Fruit fly (Drosophila melanogaster) whole organism, embryonic: ENCODE measurements around the gene Fmr1.

ENCODE experiments used
- ATbp ChIP-seq: fragments of 200-800 bp; sonication (Bioruptor generic); optimal IDR thresholded peaks from 2 replicates; lab custom pipeline; 2017; ENCODE audit warnings: missing biosample characterization, mild to moderate bottlenecking, missing genetic modification characterization, missing genetic modification reagents
- Aef1 ChIP-seq: fragments of 200-800 bp; sonication (Bioruptor generic); IDR thresholded peaks from 3 replicates; pipeline ENCODE4 v1.3.6; 2022; ENCODE audit warnings: missing biosample characterization, missing genetic modification characterization
- Atf3 ChIP-seq: fragments of 200-800 bp; sonication (Bioruptor generic); optimal IDR thresholded peaks from 3 replicates; lab custom pipeline; 2016; ENCODE audit warnings: missing biosample characterization, missing genetic modification characterization
- Awh ChIP-seq: fragments of 200-800 bp; sonication (Bioruptor generic); IDR thresholded peaks from 2 replicates; pipeline ENCODE4, ENCODE4 v1.3.6; 2022; ENCODE audit warnings: missing biosample characterization, missing genetic modification characterization
- Blimp-1 ChIP-seq: fragments of 200-800 bp; sonication (Bioruptor generic); optimal IDR thresholded peaks from 3 replicates; lab custom pipeline; 2018; ENCODE audit warnings: missing biosample characterization, missing genetic modification characterization, mild to moderate bottlenecking, moderate library complexity, missing genetic modification reagents
- CG11398 ChIP-seq: fragments of 200-800 bp; sonication (Bioruptor generic); optimal IDR thresholded peaks from 2 replicates; lab custom pipeline; 2016; ENCODE audit warnings: missing biosample characterization, missing genetic modification characterization
- CG12391 ChIP-seq: fragments of 200-800 bp; sonication (Bioruptor generic); optimal IDR thresholded peaks from 3 replicates; lab custom pipeline; 2018; ENCODE audit warnings: missing biosample characterization, mild to moderate bottlenecking, missing genetic modification characterization, moderate library complexity
- CG12942 ChIP-seq: fragments of 200-800 bp; sonication (Bioruptor generic); optimal IDR thresholded peaks from 3 replicates; lab custom pipeline; 2016; ENCODE audit warnings: missing biosample characterization, missing genetic modification characterization
- CG13287 ChIP-seq: fragments of 200-800 bp; sonication (Bioruptor generic); IDR thresholded peaks from 2 replicates; pipeline ENCODE4 v1.3.6; 2022; ENCODE audit warnings: missing biosample characterization, missing genetic modification characterization; ENCODE audit not compliant: partially characterized antibody
- CG1647 ChIP-seq: fragments of 200-800 bp; sonication (Bioruptor generic); optimal IDR thresholded peaks from 3 replicates; lab custom pipeline; 2016; ENCODE audit warnings: missing biosample characterization, missing genetic modification characterization
- CG17359 ChIP-seq: fragments of 200-800 bp; sonication (Bioruptor generic); optimal IDR thresholded peaks from 3 replicates; lab custom pipeline; 2018; ENCODE audit warnings: missing biosample characterization, mild to moderate bottlenecking, missing genetic modification characterization, moderate library complexity
- CG2129 ChIP-seq: fragments of 200-800 bp; sonication (Bioruptor generic); IDR thresholded peaks from 2 replicates; pipeline ENCODE4 v1.3.6; 2022; ENCODE audit warnings: missing biosample characterization, missing genetic modification characterization; ENCODE audit not compliant: partially characterized antibody
- CG30403 ChIP-seq: fragments of 200-800 bp; sonication (Bioruptor generic); optimal IDR thresholded peaks from 3 replicates; lab custom pipeline; 2016; ENCODE audit warnings: missing biosample characterization, missing genetic modification characterization
- CG30431 ChIP-seq: fragments of 200-800 bp; sonication (Bioruptor generic); optimal IDR thresholded peaks from 2 replicates; lab custom pipeline; 2017; ENCODE audit warnings: missing biosample characterization, missing genetic modification characterization
- CG3065 ChIP-seq: fragments of 200-800 bp; sonication (Bioruptor generic); optimal IDR thresholded peaks from 2 replicates; lab custom pipeline; 2016; ENCODE audit warnings: missing biosample characterization, missing genetic modification characterization
- CG31365 ChIP-seq: fragments of 200-800 bp; sonication (Bioruptor generic); optimal IDR thresholded peaks from 2 replicates; lab custom pipeline; 2018; ENCODE audit warnings: missing biosample characterization, mild to moderate bottlenecking, missing genetic modification characterization
- CG31441 ChIP-seq: fragments of 200-800 bp; sonication (Bioruptor generic); IDR thresholded peaks from 2 replicates; pipeline ENCODE4 v1.3.6; 2022; ENCODE audit warnings: missing biosample characterization, missing genetic modification characterization
- CG32767 ChIP-seq: fragments of 200-800 bp; sonication (Bioruptor generic); IDR thresholded peaks from 2 replicates; pipeline ENCODE4 v1.3.6; 2022; ENCODE audit warnings: missing biosample characterization, missing genetic modification characterization
- CG4424 ChIP-seq: fragments of 200-800 bp; sonication (Bioruptor generic); optimal IDR thresholded peaks from 3 replicates; lab custom pipeline; 2016; ENCODE audit warnings: missing biosample characterization, missing genetic modification characterization
- CG5180 ChIP-seq: fragments of 200-800 bp; sonication (Bioruptor generic); optimal IDR thresholded peaks from 3 replicates; lab custom pipeline; 2017; ENCODE audit warnings: missing biosample characterization, missing genetic modification characterization, mild to moderate bottlenecking, moderate library complexity, missing genetic modification reagents
- CG5245 ChIP-seq: fragments of 200-800 bp; sonication (Bioruptor generic); optimal IDR thresholded peaks from 3 replicates; lab custom pipeline; 2016; ENCODE audit warnings: missing biosample characterization, missing genetic modification characterization
- CG6254 ChIP-seq: fragments of 200-800 bp; sonication (Bioruptor generic); optimal IDR thresholded peaks from 3 replicates; lab custom pipeline; 2017; ENCODE audit warnings: mild to moderate bottlenecking, missing biosample characterization, missing genetic modification reagents, missing genetic modification characterization
- CG7357 ChIP-seq: fragments of 200-800 bp; sonication (Bioruptor generic); IDR thresholded peaks from 3 replicates; pipeline ENCODE4 v1.3.6; 2022; ENCODE audit warnings: missing biosample characterization, missing genetic modification characterization
- Dip2 ChIP-seq: fragments of 200-800 bp; sonication (Bioruptor generic); IDR thresholded peaks from 2 replicates; pipeline ENCODE4 v1.3.6; 2022; ENCODE audit warnings: missing biosample characterization, missing genetic modification characterization
- ERR ChIP-seq: fragments of 200-800 bp; sonication (Bioruptor generic); optimal IDR thresholded peaks from 2 replicates; lab custom pipeline; 2016; ENCODE audit warnings: missing biosample characterization, missing genetic modification characterization
- Gsc ChIP-seq: fragments of 200-800 bp; sonication (Bioruptor generic); IDR thresholded peaks from 2 replicates; pipeline ENCODE4 v1.3.6; 2022; ENCODE audit warnings: missing biosample characterization, missing genetic modification characterization
- NC2α ChIP-seq: fragments of 200-800 bp; sonication (Bioruptor generic); optimal IDR thresholded peaks from 2 replicates; lab custom pipeline; 2016; ENCODE audit warnings: missing biosample characterization, missing genetic modification characterization
- Poxn ChIP-seq: fragments of 200-800 bp; sonication (Bioruptor generic); IDR thresholded peaks from 2 replicates; pipeline ENCODE4 v1.3.6; 2022; ENCODE audit warnings: missing biosample characterization, missing genetic modification characterization
- Scr ChIP-seq: fragments of 200-800 bp; sonication (Bioruptor generic); IDR thresholded peaks from 2 replicates; pipeline ENCODE4 v1.3.6; 2022; ENCODE audit warnings: missing biosample characterization, missing genetic modification characterization; ENCODE audit not compliant: partially characterized antibody
- Sin3A ChIP-seq: fragments of >200 bp; optimal IDR thresholded peaks from 2 replicates; lab custom pipeline; 2018
- Ssrp ChIP-seq: fragments of 200-800 bp; sonication (Bioruptor generic); optimal IDR thresholded peaks from 2 replicates; lab custom pipeline; 2018; ENCODE audit warnings: missing biosample characterization, mild to moderate bottlenecking, missing genetic modification characterization, moderate library complexity
- TFAM ChIP-seq: fragments of 200-800 bp; sonication (Bioruptor generic); optimal IDR thresholded peaks from 2 replicates; lab custom pipeline; 2017; ENCODE audit warnings: missing biosample characterization, missing genetic modification characterization, inconsistent platforms
- Trl ChIP-seq, 3 experiments: fragments of >200 bp in 2 of 3; fragments of 200-800 bp in 1 of 3; sonication (Bioruptor generic) in 1 of 3; optimal IDR thresholded peaks; 2 replicates in 1 of 3; 3 replicates in 2 of 3; lab custom pipeline; 2016 to 2017; ENCODE audit warnings: missing biosample characterization in 1 of 3, missing genetic modification characterization in 1 of 3
- Vsx1 ChIP-seq: fragments of 200-800 bp; sonication (Bioruptor generic); optimal IDR thresholded peaks from 2 replicates; lab custom pipeline; 2017; ENCODE audit warnings: missing biosample characterization, mild to moderate bottlenecking, missing genetic modification characterization, missing genetic modification reagents
- az2 ChIP-seq: fragments of 200-800 bp; sonication (Bioruptor generic); optimal IDR thresholded peaks from 3 replicates; lab custom pipeline; 2016; ENCODE audit warnings: missing biosample characterization, missing genetic modification characterization
- cas ChIP-seq: fragments of 200-800 bp; sonication (Bioruptor generic); IDR thresholded peaks from 2 replicates; pipeline ENCODE4 v1.3.6; 2022; ENCODE audit warnings: missing biosample characterization, missing genetic modification characterization
- cg ChIP-seq: fragments of 200-800 bp; sonication (Bioruptor generic); optimal IDR thresholded peaks from 3 replicates; lab custom pipeline; 2019; ENCODE audit warnings: missing biosample characterization, mild to moderate bottlenecking, missing genetic modification characterization, moderate library complexity
- chm ChIP-seq: fragments of 200-800 bp; sonication (Bioruptor generic); IDR thresholded peaks from 2 replicates; pipeline ENCODE4 v1.3.6; 2022; ENCODE audit warnings: missing biosample characterization, missing genetic modification characterization
- ci ChIP-seq: fragments of 200-800 bp; sonication (Bioruptor generic); IDR thresholded peaks from 3 replicates; pipeline ENCODE4 v1.3.6; 2022; ENCODE audit warnings: missing biosample characterization, missing genetic modification characterization
- emc ChIP-seq: fragments of 200-800 bp; sonication (Bioruptor generic); optimal IDR thresholded peaks from 2 replicates; lab custom pipeline; 2016; ENCODE audit warnings: missing biosample characterization, missing genetic modification characterization
- esg ChIP-seq: fragments of 200-800 bp; sonication (Bioruptor generic); conservative IDR thresholded peaks from 2 replicates; pipeline ENCODE4 v1.3.6; 2022; ENCODE audit warnings: missing biosample characterization, missing genetic modification characterization
- fd102C ChIP-seq: fragments of 200-800 bp; sonication (Bioruptor generic); optimal IDR thresholded peaks from 2 replicates; lab custom pipeline; 2018; ENCODE audit warnings: missing biosample characterization, mild to moderate bottlenecking, missing genetic modification characterization, moderate library complexity
- fd3F ChIP-seq: fragments of 200-800 bp; sonication (Bioruptor generic); optimal IDR thresholded peaks from 2 replicates; lab custom pipeline; 2018; ENCODE audit warnings: missing biosample characterization, mild to moderate bottlenecking, missing genetic modification characterization, moderate library complexity
- gsb ChIP-seq: fragments of 200-800 bp; sonication (Bioruptor generic); IDR thresholded peaks from 2 replicates; pipeline ENCODE4 v1.3.6; 2022; ENCODE audit warnings: missing biosample characterization, missing genetic modification characterization
- lov ChIP-seq, 2 experiments: fragments of 200-800 bp in 1 of 2; fragments of >200 bp in 1 of 2; sonication (Bioruptor generic) in 1 of 2; IDR thresholded peaks in 1 of 2; optimal IDR thresholded peaks in 1 of 2; 2 replicates in 1 of 2; 3 replicates in 1 of 2; pipeline versions ENCODE4 v1.3.6 to Lab custom; 2017 to 2022; ENCODE audit warnings: missing biosample characterization in 1 of 2, missing genetic modification characterization in 1 of 2
- phol ChIP-seq: fragments of 200-800 bp; sonication (Bioruptor generic); optimal IDR thresholded peaks from 3 replicates; lab custom pipeline; 2018; ENCODE audit warnings: missing biosample characterization, mild to moderate bottlenecking, missing genetic modification characterization, moderate library complexity
- run ChIP-seq: fragments of 200-800 bp; sonication (Bioruptor generic); optimal IDR thresholded peaks from 3 replicates; lab custom pipeline; 2018; ENCODE audit warnings: missing biosample characterization, mild to moderate bottlenecking, missing genetic modification characterization
- sens-2 ChIP-seq: fragments of 200-800 bp; sonication (Bioruptor generic); IDR thresholded peaks from 2 replicates; pipeline ENCODE4 v1.3.6; 2022; ENCODE audit warnings: missing biosample characterization, missing genetic modification characterization
- sim ChIP-seq: fragments of 200-800 bp; sonication (Bioruptor generic); IDR thresholded peaks from 2 replicates; pipeline ENCODE4 v1.3.6; 2022; ENCODE audit warnings: missing biosample characterization, missing genetic modification characterization
- slbo ChIP-seq: fragments of 200-800 bp; sonication (Bioruptor generic); IDR thresholded peaks from 2 replicates; pipeline ENCODE4 v1.3.6; 2022; ENCODE audit warnings: missing biosample characterization, missing genetic modification characterization
- z ChIP-seq: fragments of 200-800 bp; sonication (Bioruptor generic); IDR thresholded peaks from 3 replicates; pipeline ENCODE4 v1.3.6; 2022; ENCODE audit warnings: missing biosample characterization, missing genetic modification characterization

The Fmr1 gene

dm6 chr3R:10109938-10110337 is at the start of gene Fmr1 (continued):
- TF ChIP-seq CG13287 (no peak; the same call in 1 of the 2 replicates), CG6254 (no peak), sens-2 (GFP tag; lab: Robert Waterston, UW) (0 out of 2 replicates have a peak, but pooled peaks have one; percentile 22), fd3F (peak; percentile 49), Ssrp (tag; lab: Kevin White, UChicago) (no peak), CG4424 (GFP tag; lab: Kevin White, UChicago) (peak; percentile 22), CG1647 (GFP tag; lab: Kevin White, UChicago) (peak; percentile 53), CG7357 (GFP tag; lab: Robert Waterston, UW) (no peak), cas (GFP tag; lab: Robert Waterston, UW) (no peak), ci (no peak), Trl (optimal IDR thresholded peaks at IDR 0.05; lab: Kevin White, UChicago) (no peak), Trl (GFP tag; optimal IDR thresholded peaks at IDR 0.05; lab: Kevin White, UChicago) (peak; percentile 52), z (GFP tag; lab: Robert Waterston, UW) (no peak), CG12942 (peak; percentile 35), Vsx1 (no peak), CG30431 (GFP tag; lab: Kevin White, UChicago) (no peak), TFAM (GFP tag; lab: Kevin White, UChicago) (no peak), Blimp-1 (GFP tag; lab: Kevin White, UChicago) (no peak), slbo (peak; percentile 62), NC2α (GFP tag; lab: Kevin White, UChicago) (peak; percentile 39), esg (no peak; the same call in 1 of the 2 replicates), CG30403 (GFP tag; lab: Kevin White, UChicago) (peak; percentile 58), Aef1 (peak; percentile 55), Awh (GFP tag; lab: Robert Waterston, UW) (no peak), lov (optimal IDR thresholded peaks at IDR 0.05; lab: Kevin White, UChicago) (no peak), lov (GFP tag; IDR thresholded peaks at IDR 0.05; lab: Robert Waterston, UW) (no peak), ATbp (peak; percentile 12), CG11398 (peak; percentile 5), ERR (GFP tag; lab: Kevin White, UChicago) (peak; percentile 21), Gsc (GFP tag; lab: Robert Waterston, UW) (no peak), CG12391 (tag; lab: Kevin White, UChicago) (peak; percentile 61), Sin3A (lab: Kevin White, UChicago) (peak; percentile 99), Dip2 (GFP tag; lab: Robert Waterston, UW) (no peak), CG3065 (GFP tag; lab: Kevin White, UChicago) (no peak), sim (no peak), Poxn (GFP tag; lab: Robert Waterston, UW) (no peak), Scr (GFP tag; lab: Robert Waterston, UW) (peak; percentile 44; the same call in 1 of the 2 replicates), CG17359 (tag; lab: Kevin White, UChicago) (no peak), chm (GFP tag; lab: Robert Waterston, UW) (no peak), phol (tag; lab: Kevin White, UChicago) (peak; percentile 74), Atf3 (peak; percentile 7), CG32767 (GFP tag; lab: Robert Waterston, UW) (no peak), fd102C (no peak), az2 (GFP tag; lab: Kevin White, UChicago) (peak; percentile 26), emc (GFP tag; lab: Kevin White, UChicago) (peak; percentile 60), CG31441 (peak; percentile 39; the same call in 1 of the 2 replicates), run (tag; lab: Kevin White, UChicago) (no peak), gsb (GFP tag; lab: Robert Waterston, UW) (no peak), CG31365 (tag; lab: Kevin White, UChicago) (no peak), CG2129 (GFP tag; lab: Robert Waterston, UW) (no peak), cg (GFP tag; lab: Kevin White, UChicago) (no peak), CG5180 (no peak), CG5245 (no peak)
